Worm (Caenorhabditis elegans) whole organism, mixed stage, embryonic: ENCODE data around the gene Y94H6A.7.

Experiments
- elt-1 ChIP-seq: sonication (generic microtip); optimal IDR thresholded peaks from 2 replicates; lab custom pipeline; 2017; ENCODE audit warnings: missing genetic modification characterization, mild to moderate bottlenecking, missing compliant biosample characterization, antibody characterized with exemption, moderate library complexity, borderline replicate concordance; ENCODE audit not compliant: insufficient read depth
- lin-32 ChIP-seq: fragments of 200-800 bp; sonication (Bioruptor generic); optimal IDR thresholded peaks from 2 replicates; lab custom pipeline; 2018; ENCODE audit warnings: mild to moderate bottlenecking, missing genetic modification characterization, missing compliant biosample characterization
- nhr-237 ChIP-seq: fragments of 150-350 bp; optimal IDR thresholded peaks from 2 replicates; lab custom pipeline; 2014; ENCODE audit warnings: missing biosample characterization, missing genetic modification characterization
- unc-39 ChIP-seq: fragments of 150-350 bp; optimal IDR thresholded peaks from 2 replicates; lab custom pipeline; 2014; ENCODE audit warnings: missing biosample characterization, missing genetic modification characterization

ce11 chrIV:2688716-2689307, 27.6 kb downstream of the Y94H6A.7 start, which contains the start of gene egrh-3:
- TF ChIP-seq lin-32 (GFP tag; lab: Kevin White, UChicago): no peak
- TF ChIP-seq elt-1: no peak
- no peak for TF ChIP-seq nhr-237 (tag; lab: Kevin White, UChicago)
- no peak for TF ChIP-seq unc-39 (tag; lab: Kevin White, UChicago)
